Worm (Caenorhabditis elegans) whole organism, L4/young adult: ENCODE results near the gene fbxa-90.

Source experiments
- W03F9.2 ChIP-seq: fragments of 150-350 bp; optimal IDR thresholded peaks from 2 replicates; lab custom pipeline; 2014; ENCODE audit warnings: missing biosample characterization, missing genetic modification characterization
- dao-5 ChIP-seq: sonication (generic microtip); optimal IDR thresholded peaks from 2 replicates; lab custom pipeline; 2016; ENCODE audit warnings: missing genotype, missing genetic modification characterization, moderate library complexity, missing compliant biosample characterization
- him-1 ChIP-seq: sonication (generic microtip); optimal IDR thresholded peaks from 2 replicates; lab custom pipeline; 2016; ENCODE audit warnings: missing genotype, missing genetic modification reagents, missing genetic modification characterization, missing compliant biosample characterization

fbxa-90 gene

DNA sequence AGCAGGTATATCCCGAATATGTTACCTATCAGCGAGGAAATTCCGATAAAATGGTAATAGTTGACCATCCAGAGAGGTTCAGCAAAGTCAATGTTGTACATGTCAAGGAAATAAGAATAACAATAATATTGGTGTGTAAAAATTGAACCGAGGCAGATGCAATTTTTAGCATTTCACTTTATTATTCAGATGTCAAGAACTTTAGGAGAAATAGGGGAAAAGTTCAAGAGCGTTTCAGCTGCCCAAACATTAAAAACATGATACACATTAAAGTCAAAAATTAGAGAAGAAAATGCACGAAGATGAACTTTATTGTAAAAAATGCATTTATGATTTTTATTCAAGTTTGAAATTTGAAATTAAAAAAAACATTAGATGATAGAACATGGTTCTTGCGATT, 41.7 kb downstream of the fbxa-90 start, which contains the start of gene sri-69:
TSS of gene sri-69 (minus strand) at position 101 of the 400 bp plus-strand sequence.
- TF ChIP-seq dao-5, result no peak
- no peak for TF ChIP-seq W03F9.2
- TF ChIP-seq him-1, result no peak

DNA sequence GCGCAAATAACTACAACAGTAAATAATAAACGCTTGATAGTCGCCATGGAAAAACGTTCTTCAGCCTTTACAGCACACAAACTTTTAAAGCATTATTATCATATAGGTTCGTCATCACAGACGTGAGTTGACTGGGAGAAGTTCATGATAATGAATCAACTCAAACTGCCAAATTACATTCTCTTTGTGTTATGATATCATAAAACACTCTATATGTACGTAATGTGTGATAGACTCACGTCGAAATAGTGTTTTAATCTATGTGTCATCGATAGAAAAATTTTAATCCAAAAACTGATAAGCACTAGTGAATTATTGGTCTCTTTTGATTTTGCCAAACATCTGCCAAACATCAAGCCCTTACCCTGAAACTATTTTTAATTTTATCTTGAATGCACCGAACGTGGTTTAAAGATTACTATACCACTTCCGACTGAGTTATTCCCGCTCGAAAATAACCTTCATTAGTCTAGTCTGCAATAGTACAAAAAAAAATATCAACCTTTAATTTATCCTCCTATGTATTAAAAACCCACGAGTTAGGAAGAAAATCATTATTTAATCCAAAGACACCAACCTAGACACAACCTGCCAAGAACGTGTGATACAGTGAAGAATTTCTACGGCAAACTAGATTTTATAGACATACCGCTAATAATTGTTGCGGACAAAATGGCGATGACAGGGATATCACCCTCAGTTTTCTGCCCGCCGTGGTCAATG, 42.9 kb downstream of the fbxa-90 start, which contains the start of the genes clc-12 and clec-240:
TSS of gene clc-12 (minus strand) at position 47 of the 723 bp plus-strand sequence.
TSS of gene clec-240 (plus strand) at position 673 of the 723 bp plus-strand sequence.
- TF ChIP-seq W03F9.2 (no peak), dao-5 (no peak), him-1 (no peak)

DNA sequence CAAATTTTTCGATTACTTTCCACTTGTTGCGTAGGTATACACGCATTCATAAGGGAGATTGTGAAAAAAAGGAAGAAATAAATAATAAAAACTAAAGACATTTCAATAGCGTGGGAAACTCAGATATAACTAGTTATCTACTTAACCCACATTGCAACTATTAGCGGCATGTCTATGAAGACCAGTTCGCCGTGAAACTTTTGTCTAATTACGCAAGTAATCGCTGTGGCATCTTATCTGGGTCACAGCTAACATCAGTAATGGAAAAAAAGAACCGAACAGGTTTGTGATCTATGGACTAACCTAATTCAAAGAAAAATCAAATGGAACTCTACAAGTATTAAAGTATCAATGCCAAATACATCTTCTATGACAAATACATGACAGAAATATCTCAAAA, 46.6 kb downstream of the fbxa-90 start, which contains the start of gene clec-241:
TSS of gene clec-241 (minus strand) at position 101 of the 400 bp plus-strand sequence.
- TF ChIP-seq him-1 (no peak), W03F9.2 (no peak), dao-5 (no peak)

DNA sequence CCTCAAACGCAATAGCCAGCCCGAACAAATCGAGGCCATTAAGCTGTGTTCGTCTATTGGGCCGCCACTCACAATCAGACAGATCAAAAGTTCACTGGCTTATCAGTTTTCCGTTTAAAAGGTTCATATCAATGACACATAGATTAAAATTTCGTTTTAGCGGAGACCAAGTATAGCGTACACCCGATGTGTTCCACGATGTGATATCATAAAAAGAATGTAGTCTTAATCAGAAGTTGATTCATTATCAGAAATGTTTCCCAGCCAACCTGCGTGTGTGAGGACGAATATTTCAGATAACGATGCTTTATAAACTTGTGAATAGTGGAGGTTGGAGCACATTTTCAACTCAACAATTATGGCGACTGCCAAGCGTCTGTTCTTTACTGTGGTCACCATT, 47.4 kb downstream of the fbxa-90 start, which contains the start of gene clc-13:
TSS of gene clc-13 (plus strand) at position 359 of the 400 bp plus-strand sequence.
- no peak for TF ChIP-seq dao-5
- no peak for TF ChIP-seq W03F9.2
- TF ChIP-seq him-1, result no peak

- TF ChIP-seq dao-5 (no peak), W03F9.2 (no peak), him-1 (no peak)
Measured at ce11 chrV:17016787-17017186, 50.2 kb downstream of the fbxa-90 start, which contains the start of gene srh-97. TSS of gene srh-97 (plus strand) at chrV:17017087.
